Worm (Caenorhabditis elegans): ENCODE results near the gene tkr-2.

Gene tkr-2

DNA sequence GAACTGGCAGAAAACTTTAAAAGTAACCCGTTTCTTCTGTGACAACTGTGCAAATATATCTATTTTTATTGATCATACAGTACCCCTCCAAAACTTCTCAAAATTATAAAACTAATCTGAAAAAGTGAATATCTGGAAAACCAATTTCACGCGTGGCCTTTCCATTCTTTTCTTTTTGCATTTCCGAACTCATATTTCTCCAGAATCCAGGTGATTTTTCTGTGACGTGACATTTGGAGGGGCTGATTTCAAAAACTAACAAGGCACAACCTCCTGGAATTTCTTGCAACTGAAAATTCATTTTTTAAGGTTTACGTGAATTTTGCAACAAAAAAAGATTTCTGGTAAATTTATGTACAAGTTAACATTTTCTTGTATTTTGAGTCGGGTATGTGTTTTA, 1.6 kb upstream of the tkr-2 start:
- TF ChIP-seq klf-2 (GFP tag; conservative IDR thresholded peaks at IDR 0.05) (no peak), cog-1 (tag; optimal IDR thresholded peaks at IDR 0.05) (no peak)

DNA sequence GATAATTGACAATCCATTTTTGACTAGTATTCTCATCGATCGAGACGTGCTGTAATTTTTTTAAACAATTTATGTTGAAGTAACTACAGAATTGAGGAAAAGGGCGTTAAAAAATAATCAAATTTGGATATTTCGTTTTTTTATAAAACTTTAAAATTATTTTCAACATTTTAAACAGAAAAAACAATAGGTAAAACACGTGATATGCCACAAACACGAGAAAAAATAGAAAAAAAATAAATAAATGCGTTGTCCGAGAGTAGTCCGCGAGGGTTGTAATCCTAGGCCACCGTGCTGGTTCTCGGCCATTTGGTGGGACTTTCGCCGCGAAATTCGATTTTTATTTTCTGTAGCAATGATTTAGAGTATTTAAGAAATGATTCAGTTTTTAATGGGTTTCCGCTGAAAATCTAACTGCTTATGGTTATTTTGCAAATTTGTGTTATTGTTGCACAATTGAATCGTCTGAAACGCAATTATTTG, 4.5 kb downstream of the tkr-2 start, which contains the start of gene C49A9.10:
Gene C49A9.10, minus strand, starts transcription at position 51 of the 483 bp plus-strand sequence.
- peak; percentile 73 for TF ChIP-seq klf-2 (GFP tag; conservative IDR thresholded peaks at IDR 0.05)
- no peak for TF ChIP-seq tab-1 (GFP tag; IDR thresholded peaks at IDR 0.05)
- peak; percentile 77 for TF ChIP-seq ztf-23 (GFP tag; IDR thresholded peaks at IDR 0.05)
- TF ChIP-seq cog-1 (tag; optimal IDR thresholded peaks at IDR 0.05), result peak; percentile 20
- TF ChIP-seq flt-1 (GFP tag; IDR thresholded peaks at IDR 0.05), result peak; percentile 85

ce11 chrIV:6209337-6209736, 7.5 kb downstream of the tkr-2 start:
- no peak for TF ChIP-seq klf-2 (GFP tag; conservative IDR thresholded peaks at IDR 0.05)
- TF ChIP-seq tab-1 (GFP tag; IDR thresholded peaks at IDR 0.05), result no peak
- no peak for TF ChIP-seq cog-1 (tag; optimal IDR thresholded peaks at IDR 0.05)
- TF ChIP-seq ztf-23 (GFP tag; IDR thresholded peaks at IDR 0.05), result no peak
- no peak for TF ChIP-seq med-1 (GFP tag; optimal IDR thresholded peaks at IDR 0.05; ENCODE audit: insufficient read depth)
- no peak for TF ChIP-seq T22C8.4 (GFP tag; IDR thresholded peaks at IDR 0.05)
- no peak for TF ChIP-seq flt-1 (GFP tag; IDR thresholded peaks at IDR 0.05)
- no peak for TF ChIP-seq ref-1 (GFP tag; conservative IDR thresholded peaks at IDR 0.05)
- no peak for TF ChIP-seq ztf-29 (GFP tag; IDR thresholded peaks at IDR 0.05)

DNA sequence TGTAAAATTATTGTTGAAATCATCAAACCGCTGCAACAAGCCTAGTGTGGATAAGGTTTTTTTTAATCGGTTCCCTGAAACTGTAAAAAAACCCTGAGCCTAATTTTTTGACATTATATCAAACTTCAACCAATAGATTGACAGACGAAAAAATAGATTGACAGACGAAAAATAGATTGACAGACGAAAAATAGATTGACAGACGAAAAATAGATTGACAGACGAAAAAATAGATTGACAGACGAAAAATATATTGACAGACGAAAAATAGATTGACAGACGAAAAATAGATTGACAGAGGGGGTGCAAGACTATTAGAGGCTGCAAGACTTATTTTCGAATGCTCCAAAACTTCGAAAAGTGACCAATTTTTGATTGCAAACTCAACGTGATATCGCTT, 8.1 kb downstream of the tkr-2 start:
- peak; percentile 49; the same call in 1 of the 2 replicates for TF ChIP-seq ref-1 (GFP tag; conservative IDR thresholded peaks at IDR 0.05)
- TF ChIP-seq klf-2 (GFP tag; conservative IDR thresholded peaks at IDR 0.05), result 0 out of 2 replicates have a peak, but pooled peaks have one; percentile 8

DNA sequence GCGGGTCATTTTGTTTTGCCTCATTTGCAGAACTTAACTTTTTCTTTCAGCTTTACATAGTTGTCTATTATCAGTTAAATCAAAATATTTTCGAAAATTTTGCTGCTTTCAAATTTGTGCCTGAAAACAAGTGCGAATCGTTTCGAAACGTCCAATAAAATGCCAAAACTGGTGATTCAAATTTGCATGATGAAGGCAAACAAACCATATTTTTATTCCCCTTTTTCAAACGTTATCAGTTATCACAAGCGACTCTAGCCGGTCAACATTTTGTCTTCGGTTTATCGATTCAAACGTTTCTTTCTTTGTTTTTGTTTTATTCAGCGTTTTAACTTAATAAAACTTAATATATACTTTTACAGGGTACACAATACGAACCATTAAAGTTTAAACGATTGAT, 8.7 kb downstream of the tkr-2 start, which contains the start of the genes ugt-24 and C49A9.6:
Gene ugt-24, minus strand, starts transcription at position 147 of the 400 bp plus-strand sequence.
Gene C49A9.6, plus strand, starts transcription at position 363 of the 400 bp plus-strand sequence.
- TF ChIP-seq klf-2 (GFP tag; conservative IDR thresholded peaks at IDR 0.05) (no peak), cog-1 (tag; optimal IDR thresholded peaks at IDR 0.05) (no peak), ztf-29 (GFP tag; IDR thresholded peaks at IDR 0.05) (no peak), ztf-23 (GFP tag; IDR thresholded peaks at IDR 0.05) (no peak), tab-1 (GFP tag; IDR thresholded peaks at IDR 0.05) (no peak), T22C8.4 (GFP tag; IDR thresholded peaks at IDR 0.05) (no peak), flt-1 (GFP tag; IDR thresholded peaks at IDR 0.05) (no peak), med-1 (GFP tag; optimal IDR thresholded peaks at IDR 0.05; ENCODE audit: insufficient read depth) (no peak), ref-1 (GFP tag; conservative IDR thresholded peaks at IDR 0.05) (no peak)

DNA sequence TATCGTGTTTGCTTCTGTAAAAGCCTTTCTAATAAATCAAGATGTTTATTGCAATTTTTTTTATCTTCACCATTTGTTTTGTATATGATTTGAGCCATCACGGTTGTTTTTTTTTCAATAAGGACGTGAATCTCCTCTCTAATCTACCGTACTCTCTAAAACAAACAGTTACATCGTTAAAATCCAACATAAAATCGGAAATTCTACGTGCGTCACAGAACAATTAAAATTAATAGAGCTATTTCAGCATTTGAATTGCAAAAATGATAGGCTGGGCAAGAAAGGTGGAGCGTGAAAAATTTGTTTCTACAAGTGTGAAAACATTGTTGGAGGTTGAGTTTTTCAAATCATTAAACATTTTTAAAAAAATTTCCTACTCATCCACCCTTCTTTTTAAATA, 11.5 kb downstream of the tkr-2 start, which contains the start of gene C49A9.5:
Gene C49A9.5, plus strand, starts transcription at position 271 of the 400 bp plus-strand sequence.
- TF ChIP-seq klf-2 (GFP tag; conservative IDR thresholded peaks at IDR 0.05) (no peak), cog-1 (tag; optimal IDR thresholded peaks at IDR 0.05) (no peak), ref-1 (GFP tag; conservative IDR thresholded peaks at IDR 0.05) (no peak), tab-1 (GFP tag; IDR thresholded peaks at IDR 0.05) (no peak), T22C8.4 (GFP tag; IDR thresholded peaks at IDR 0.05) (no peak)

DNA sequence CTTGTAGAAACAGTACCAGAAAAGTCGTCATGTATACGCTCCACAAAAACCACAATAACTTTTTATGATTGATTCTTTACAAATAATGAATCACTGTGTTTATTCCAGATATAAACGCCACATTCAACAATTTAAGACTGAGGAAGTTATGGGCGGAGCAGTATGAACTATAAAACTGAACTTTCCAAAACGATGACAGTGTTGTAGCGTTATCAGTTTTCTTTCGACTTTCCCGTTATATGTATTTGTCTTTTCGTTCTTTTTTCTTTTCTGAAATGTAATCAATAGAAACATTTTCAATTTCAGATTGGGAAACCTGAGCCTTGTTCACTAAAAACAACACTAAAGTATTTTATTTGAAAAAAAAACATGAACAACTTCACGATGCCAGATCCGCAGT, 15.2 kb downstream of the tkr-2 start, which contains the start of gene C49A9.9:
Gene C49A9.9, plus strand, starts transcription at position 307 of the 400 bp plus-strand sequence.
- TF ChIP-seq med-1 (GFP tag; optimal IDR thresholded peaks at IDR 0.05; ENCODE audit: insufficient read depth) (no peak), klf-2 (GFP tag; conservative IDR thresholded peaks at IDR 0.05) (no peak)

- TF ChIP-seq ztf-23 (GFP tag; IDR thresholded peaks at IDR 0.05), result no peak
- TF ChIP-seq T22C8.4 (GFP tag; IDR thresholded peaks at IDR 0.05), result no peak
- no peak for TF ChIP-seq med-1 (GFP tag; optimal IDR thresholded peaks at IDR 0.05; ENCODE audit: insufficient read depth)
- no peak for TF ChIP-seq cog-1 (tag; optimal IDR thresholded peaks at IDR 0.05)
- no peak for TF ChIP-seq ref-1 (GFP tag; conservative IDR thresholded peaks at IDR 0.05)
- TF ChIP-seq flt-1 (GFP tag; IDR thresholded peaks at IDR 0.05), result no peak
- no peak for TF ChIP-seq klf-2 (GFP tag; conservative IDR thresholded peaks at IDR 0.05)
These were observed 15.6 kb downstream of the tkr-2 start for ce11 chrIV:6217503-6217902.

DNA sequence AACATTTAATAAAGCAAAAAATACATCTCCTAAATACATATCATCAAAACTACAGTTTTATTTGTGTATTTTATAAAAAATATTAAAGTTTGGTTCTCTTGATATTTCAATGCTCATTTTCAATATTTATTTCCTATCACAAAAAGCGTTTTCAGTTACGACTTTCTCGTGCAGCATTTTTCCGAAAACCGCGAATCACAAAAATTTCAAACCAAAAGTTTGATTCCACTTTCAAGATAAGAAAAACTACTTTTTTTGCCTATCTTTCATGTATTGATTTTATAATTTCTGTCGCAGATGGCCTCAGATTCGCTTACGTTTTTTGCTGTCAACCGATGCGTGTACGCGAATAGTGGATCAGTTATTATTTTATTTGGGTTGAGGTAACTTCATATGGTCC, 17.6 kb downstream of the tkr-2 start, which contains the start of gene C49A9.4:
Gene C49A9.4, plus strand, starts transcription at position 265 of the 400 bp plus-strand sequence.
- no peak for TF ChIP-seq ref-1 (GFP tag; conservative IDR thresholded peaks at IDR 0.05)
- TF ChIP-seq T22C8.4 (GFP tag; IDR thresholded peaks at IDR 0.05), result no peak

- no peak for TF ChIP-seq flt-1 (GFP tag; IDR thresholded peaks at IDR 0.05)
- TF ChIP-seq tab-1 (GFP tag; IDR thresholded peaks at IDR 0.05), result no peak
- TF ChIP-seq T22C8.4 (GFP tag; IDR thresholded peaks at IDR 0.05), result no peak
- no peak for TF ChIP-seq klf-2 (GFP tag; conservative IDR thresholded peaks at IDR 0.05)
- TF ChIP-seq ztf-23 (GFP tag; IDR thresholded peaks at IDR 0.05), result no peak
- TF ChIP-seq med-1 (GFP tag; optimal IDR thresholded peaks at IDR 0.05; ENCODE audit: insufficient read depth), result no peak
- TF ChIP-seq ref-1 (GFP tag; conservative IDR thresholded peaks at IDR 0.05), result no peak
- no peak for TF ChIP-seq ztf-29 (GFP tag; IDR thresholded peaks at IDR 0.05)
- no peak for TF ChIP-seq cog-1 (tag; optimal IDR thresholded peaks at IDR 0.05)
These were observed 20.0 kb downstream of the tkr-2 start, which contains the start of gene C49A9.3 for ce11 chrIV:6221878-6222277. Gene C49A9.3, plus strand, starts transcription at chrIV:6222089.

DNA sequence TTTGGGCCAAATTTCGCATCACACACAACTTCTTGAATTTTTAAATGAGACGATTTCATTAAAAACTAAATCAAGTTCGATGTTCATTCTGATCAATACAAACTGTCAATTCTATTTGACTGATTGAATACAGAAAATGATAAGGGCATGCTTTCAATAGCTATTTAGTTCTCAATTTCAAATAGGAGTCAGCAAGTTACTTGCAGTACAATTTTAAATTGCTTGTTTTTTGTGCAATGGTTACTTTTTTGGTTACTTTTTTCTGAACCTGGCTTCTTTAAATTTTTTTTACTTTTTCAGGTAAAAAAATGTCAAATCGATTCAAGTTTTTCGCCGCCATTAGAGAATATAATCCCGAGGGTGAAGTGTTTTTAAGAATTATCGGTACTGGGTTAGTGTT, 23.3 kb downstream of the tkr-2 start, which contains the start of gene C49A9.2:
Gene C49A9.2, plus strand, starts transcription at position 301 of the 400 bp plus-strand sequence.
- TF ChIP-seq klf-2 (GFP tag; conservative IDR thresholded peaks at IDR 0.05), result no peak
- no peak for TF ChIP-seq ref-1 (GFP tag; conservative IDR thresholded peaks at IDR 0.05)
- TF ChIP-seq T22C8.4 (GFP tag; IDR thresholded peaks at IDR 0.05), result no peak
- TF ChIP-seq ztf-29 (GFP tag; IDR thresholded peaks at IDR 0.05), result no peak
- TF ChIP-seq ztf-23 (GFP tag; IDR thresholded peaks at IDR 0.05), result no peak
- no peak for TF ChIP-seq cog-1 (tag; optimal IDR thresholded peaks at IDR 0.05)
- no peak for TF ChIP-seq flt-1 (GFP tag; IDR thresholded peaks at IDR 0.05)
- no peak for TF ChIP-seq tab-1 (GFP tag; IDR thresholded peaks at IDR 0.05)
- TF ChIP-seq med-1 (GFP tag; optimal IDR thresholded peaks at IDR 0.05; ENCODE audit: insufficient read depth), result no peak
